Fruit fly (Drosophila melanogaster): ENCODE measurements around the gene CG14609.

The CG14609 gene

dm6 chr3R:7154586-7155357 is 46.0 kb upstream of the CG14609 start, which contains the start of gene MAGE (continued):
- no peak for TF ChIP-seq BtbVII (GFP tag; optimal IDR thresholded peaks at IDR 0.05)
- no peak for TF ChIP-seq CG34422 (GFP tag; IDR thresholded peaks at IDR 0.05)
- no peak for TF ChIP-seq Vsx1 (GFP tag; optimal IDR thresholded peaks at IDR 0.05)
- no peak for TF ChIP-seq nau (GFP tag; optimal IDR thresholded peaks at IDR 0.05)
- no peak for TF ChIP-seq Hsf (GFP tag; optimal IDR thresholded peaks at IDR 0.05)
- no peak for TF ChIP-seq CG11560 (tag; IDR thresholded peaks at IDR 0.05)
- no peak for TF ChIP-seq ase (GFP tag; IDR thresholded peaks at IDR 0.05)
- TF ChIP-seq Opbp (GFP tag; IDR thresholded peaks at IDR 0.05; ENCODE audit: partially characterized antibody) = no peak
- TF ChIP-seq dati (GFP tag; IDR thresholded peaks at IDR 0.05) = no peak
- TF ChIP-seq D19A (tag; optimal IDR thresholded peaks at IDR 0.05) = no peak
- no peak for TF ChIP-seq tll (GFP tag; optimal IDR thresholded peaks at IDR 0.05)
- TF ChIP-seq Tbp (GFP tag; optimal IDR thresholded peaks at IDR 0.05) = no peak
- no peak for TF ChIP-seq fd64A (GFP tag; optimal IDR thresholded peaks at IDR 0.05)
- TF ChIP-seq Dp (GFP tag; optimal IDR thresholded peaks at IDR 0.05) = peak; percentile 92
- no peak for TF ChIP-seq luna (GFP tag; optimal IDR thresholded peaks at IDR 0.05)
- no peak for TF ChIP-seq Sry-β (GFP tag; optimal IDR thresholded peaks at IDR 0.05)
- TF ChIP-seq sob (GFP tag; IDR thresholded peaks at IDR 0.05) = no peak
- TF ChIP-seq onecut (GFP tag; IDR thresholded peaks at IDR 0.05) = no peak
- TF ChIP-seq twi (tag; optimal IDR thresholded peaks at IDR 0.05) = peak; percentile 54
- TF ChIP-seq E2f1 (GFP tag; IDR thresholded peaks at IDR 0.05) = no peak
- TF ChIP-seq CG4617 (GFP tag; optimal IDR thresholded peaks at IDR 0.05; ENCODE audit: borderline replicate concordance) = no peak
- no peak for TF ChIP-seq Xbp1 (GFP tag; optimal IDR thresholded peaks at IDR 0.05)
- no peak for TF ChIP-seq CG3163 (GFP tag; optimal IDR thresholded peaks at IDR 0.05)
- TF ChIP-seq CG1647 (GFP tag; optimal IDR thresholded peaks at IDR 0.05) = no peak
- no peak for TF ChIP-seq chm (GFP tag; IDR thresholded peaks at IDR 0.05)
- TF ChIP-seq Oli (tag; optimal IDR thresholded peaks at IDR 0.05) = no peak
- no peak for TF ChIP-seq CG1024 (GFP tag; IDR thresholded peaks at IDR 0.05)
- TF ChIP-seq CG31441 (GFP tag; IDR thresholded peaks at IDR 0.05) = no peak
- TF ChIP-seq dpn (GFP tag; optimal IDR thresholded peaks at IDR 0.05) = no peak
- TF ChIP-seq pzg (GFP tag; optimal IDR thresholded peaks at IDR 0.05) = peak; percentile 51
- TF ChIP-seq ken (GFP tag; IDR thresholded peaks at IDR 0.05) = no peak
- no peak for TF ChIP-seq CG15011 (GFP tag; optimal IDR thresholded peaks at IDR 0.05)
- TF ChIP-seq sd (tag; optimal IDR thresholded peaks at IDR 0.05) = peak; percentile 86
- TF ChIP-seq Hr78 (GFP tag; optimal IDR thresholded peaks at IDR 0.05) = no peak
- TF ChIP-seq ato (GFP tag; IDR thresholded peaks at IDR 0.05; ENCODE audit: partially characterized antibody) = no peak
- TF ChIP-seq Gsc (GFP tag; IDR thresholded peaks at IDR 0.05) = no peak
- no peak for TF ChIP-seq pan (optimal IDR thresholded peaks at IDR 0.05)
- no peak for TF ChIP-seq pan (GFP tag; optimal IDR thresholded peaks at IDR 0.05 in 1 of 2, IDR thresholded peaks at IDR 0.05 in 1 of 2)
- no peak for TF ChIP-seq CG14860 (GFP tag; IDR thresholded peaks at IDR 0.05; ENCODE audit: partially characterized antibody)
- TF ChIP-seq otp (GFP tag; IDR thresholded peaks at IDR 0.05) = no peak
- no peak for TF ChIP-seq Atf6 (GFP tag; IDR thresholded peaks at IDR 0.05)
- no peak for TF ChIP-seq stc (GFP tag; IDR thresholded peaks at IDR 0.05)
- TF ChIP-seq Atf3 (GFP tag; optimal IDR thresholded peaks at IDR 0.05) = no peak
- no peak for TF ChIP-seq CG42726 (GFP tag; IDR thresholded peaks at IDR 0.05; ENCODE audit: partially characterized antibody)
- no peak for TF ChIP-seq kah (GFP tag; optimal IDR thresholded peaks at IDR 0.05)
- TF ChIP-seq esg (GFP tag; conservative IDR thresholded peaks at IDR 0.05) = no peak
- TF ChIP-seq CG8281 (tag; optimal IDR thresholded peaks at IDR 0.05) = no peak
- no peak for TF ChIP-seq CG10366 (GFP tag; IDR thresholded peaks at IDR 0.05)
- TF ChIP-seq tio (GFP tag; optimal IDR thresholded peaks at IDR 0.05) = no peak
- no peak for TF ChIP-seq CG12155 (GFP tag; optimal IDR thresholded peaks at IDR 0.05)

All from whole organism, embryonic.